Worm (Caenorhabditis elegans): Measurements from ENCODE around the gene ZK1128.7.

- no peak for TF ChIP-seq pes-1 (GFP tag; IDR thresholded peaks at IDR 0.05)
- no peak for TF ChIP-seq ceh-13 (GFP tag; optimal IDR thresholded peaks at IDR 0.05)
- TF ChIP-seq tbx-11 (GFP tag; IDR thresholded peaks at IDR 0.05), result no peak
- TF ChIP-seq ama-1 (optimal IDR thresholded peaks at IDR 0.05), result no peak
Measured at ce11 chrIII:10170265-10170664, 33.5 kb downstream of the ZK1128.7 start.
